Fruit fly (Drosophila melanogaster) whole organism, prepupa: ENCODE measurements around the gene CG32590.
A peak's percentile ranks its signal among the peaks of the same experiment; 100 is the strongest.

Experiments used
- Blimp-1 ChIP-seq: fragments of 200-800 bp; sonication (Bioruptor generic); optimal IDR thresholded peaks from 3 replicates; lab custom pipeline; 2017; ENCODE audit warnings: missing biosample characterization, missing genetic modification characterization, mild to moderate bottlenecking, moderate library complexity, missing genetic modification reagents
- CG11294 ChIP-seq: fragments of 200-800 bp; sonication (Bioruptor generic); IDR thresholded peaks from 2 replicates; pipeline ENCODE4 v1.3.6; 2022; ENCODE audit warnings: missing biosample characterization, missing genetic modification characterization
- CG11902 ChIP-seq: fragments of 200-800 bp; sonication (Bioruptor generic); optimal IDR thresholded peaks from 3 replicates; lab custom pipeline; 2016; ENCODE audit warnings: missing biosample characterization, missing genetic modification characterization
- CG15336 ChIP-seq: fragments of 200-800 bp; sonication (Bioruptor generic); IDR thresholded peaks from 2 replicates; pipeline ENCODE4 v1.3.6; 2022; ENCODE audit warnings: missing biosample characterization, missing genetic modification characterization
- CG1621 ChIP-seq: fragments of 200-800 bp; sonication (Bioruptor generic); optimal IDR thresholded peaks from 3 replicates; lab custom pipeline; 2018; ENCODE audit warnings: missing biosample characterization, mild to moderate bottlenecking, missing genetic modification characterization
- CG31627 ChIP-seq: fragments of 200-800 bp; sonication (Bioruptor generic); optimal IDR thresholded peaks from 3 replicates; lab custom pipeline; 2016; ENCODE audit warnings: missing biosample characterization, missing genetic modification characterization
- CG32006 ChIP-seq: fragments of 200-800 bp; sonication (Bioruptor generic); optimal IDR thresholded peaks from 3 replicates; lab custom pipeline; 2017; ENCODE audit warnings: missing biosample characterization, mild to moderate bottlenecking, missing genetic modification characterization
- CG6163 ChIP-seq: fragments of 200-800 bp; sonication (Bioruptor generic); IDR thresholded peaks from 3 replicates; pipeline ENCODE4 v1.3.6; 2022; ENCODE audit warnings: missing biosample characterization, missing genetic modification characterization
- CG6276 ChIP-seq: fragments of 200-800 bp; sonication (Bioruptor generic); optimal IDR thresholded peaks from 2 replicates; lab custom pipeline; 2017; ENCODE audit warnings: missing biosample characterization, mild to moderate bottlenecking, missing genetic modification characterization
- CG6854 ChIP-seq: fragments of 200-800 bp; sonication (Bioruptor generic); optimal IDR thresholded peaks from 2 replicates; lab custom pipeline; 2017; ENCODE audit warnings: missing biosample characterization, mild to moderate bottlenecking, missing genetic modification characterization
- CG7368 ChIP-seq: fragments of 200-800 bp; sonication (Bioruptor generic); optimal IDR thresholded peaks from 3 replicates; lab custom pipeline; 2016; ENCODE audit warnings: missing biosample characterization, missing genetic modification characterization
- CG8319 ChIP-seq: fragments of 200-800 bp; sonication (Bioruptor generic); optimal IDR thresholded peaks from 3 replicates; lab custom pipeline; 2016; ENCODE audit warnings: missing biosample characterization, missing genetic modification characterization
- Eip75B ChIP-seq: fragments of 200-800 bp; sonication (Bioruptor generic); optimal IDR thresholded peaks from 3 replicates; lab custom pipeline; 2016; ENCODE audit warnings: missing biosample characterization, missing genetic modification characterization
- Eip78C ChIP-seq: fragments of 200-800 bp; sonication (Bioruptor generic); peaks from one replicate; lab custom pipeline; 2016; ENCODE audit warnings: missing biosample characterization, missing genetic modification characterization
- Ets21C ChIP-seq: fragments of 200-800 bp; sonication (Bioruptor generic); optimal IDR thresholded peaks from 3 replicates; lab custom pipeline; 2016; ENCODE audit warnings: missing biosample characterization, missing genetic modification characterization
- Gug ChIP-seq: fragments of 200-800 bp; sonication (Bioruptor generic); IDR thresholded peaks from 2 replicates; pipeline ENCODE4 v1.3.6; 2022; ENCODE audit warnings: missing biosample characterization, missing genetic modification characterization
- Hr38 ChIP-seq: sonication (Bioruptor generic); optimal IDR thresholded peaks from 2 replicates; lab custom pipeline; 2016; ENCODE audit warnings: missing biosample characterization, missing genetic modification characterization
- Hr4 ChIP-seq: fragments of 200-800 bp; sonication (Bioruptor generic); optimal IDR thresholded peaks from 3 replicates; lab custom pipeline; 2016; ENCODE audit warnings: missing biosample characterization, missing genetic modification characterization
- Lpt ChIP-seq: fragments of 200-800 bp; sonication (Bioruptor generic); optimal IDR thresholded peaks from 3 replicates; lab custom pipeline; 2016; ENCODE audit warnings: missing biosample characterization, missing genetic modification characterization
- Met ChIP-seq: fragments of 200-800 bp; sonication (Bioruptor generic); optimal IDR thresholded peaks from 3 replicates; lab custom pipeline; 2016; ENCODE audit warnings: missing biosample characterization, missing genetic modification characterization
- OdsH ChIP-seq: fragments of 200-800 bp; sonication (Bioruptor generic); optimal IDR thresholded peaks from 3 replicates; lab custom pipeline; 2016; ENCODE audit warnings: missing biosample characterization, missing genetic modification characterization
- Smox ChIP-seq: fragments of 200-800 bp; sonication (Bioruptor generic); optimal IDR thresholded peaks from 3 replicates; lab custom pipeline; 2016; ENCODE audit warnings: missing biosample characterization, missing genetic modification characterization
- Sox102F ChIP-seq: fragments of 200-800 bp; sonication (Bioruptor generic); optimal IDR thresholded peaks from 2 replicates; lab custom pipeline; 2016; ENCODE audit warnings: missing biosample characterization, mild to moderate bottlenecking, missing genetic modification characterization
- Sox15 ChIP-seq: fragments of 200-800 bp; sonication (Bioruptor generic); optimal IDR thresholded peaks from 3 replicates; lab custom pipeline; 2016; ENCODE audit warnings: missing biosample characterization, missing genetic modification characterization
- acj6 ChIP-seq: fragments of 200-800 bp; sonication (Bioruptor generic); optimal IDR thresholded peaks from 3 replicates; lab custom pipeline; 2016; ENCODE audit warnings: missing biosample characterization, missing genetic modification characterization
- dsx ChIP-seq: fragments of 200-800 bp; optimal IDR thresholded peaks from 3 replicates; lab custom pipeline; 2019; ENCODE audit warnings: missing biosample characterization, mild to moderate bottlenecking, missing genetic modification characterization, moderate library complexity; ENCODE audit not compliant: poor library complexity, severe bottlenecking
- eg ChIP-seq: fragments of 200-800 bp; sonication (Bioruptor generic); IDR thresholded peaks from 3 replicates; pipeline ENCODE4 v1.3.6; 2022; ENCODE audit warnings: missing biosample characterization, missing genetic modification characterization
- esn ChIP-seq: fragments of 200-800 bp; sonication (Bioruptor generic); optimal IDR thresholded peaks from 2 replicates; lab custom pipeline; 2016; ENCODE audit warnings: missing biosample characterization, mild to moderate bottlenecking, missing genetic modification characterization, moderate library complexity
- lz ChIP-seq: fragments of 200-800 bp; sonication (Bioruptor generic); optimal IDR thresholded peaks from 3 replicates; lab custom pipeline; 2016; ENCODE audit warnings: missing biosample characterization, missing genetic modification characterization
- net ChIP-seq: fragments of 200-800 bp; sonication (Bioruptor generic); optimal IDR thresholded peaks from 3 replicates; lab custom pipeline; 2016; ENCODE audit warnings: missing biosample characterization, missing genetic modification characterization
- spab ChIP-seq: fragments of 200-800 bp; sonication (Bioruptor generic); optimal IDR thresholded peaks from 2 replicates; lab custom pipeline; 2017; ENCODE audit warnings: missing biosample characterization, mild to moderate bottlenecking, missing genetic modification characterization, missing genetic modification reagents
- ss ChIP-seq, 2 experiments: fragments of 200-800 bp; sonication (Bioruptor generic); optimal IDR thresholded peaks; 2 replicates in 1 of 2; 3 replicates in 1 of 2; lab custom pipeline; 2017 to 2018; ENCODE audit warnings: mild to moderate bottlenecking in 2 of 2, missing biosample characterization in 2 of 2, missing genetic modification characterization in 2 of 2, moderate library complexity in 1 of 2
- vri ChIP-seq: fragments of 200-800 bp; sonication (Bioruptor generic); optimal IDR thresholded peaks from 3 replicates; lab custom pipeline; 2016; ENCODE audit warnings: missing biosample characterization, mild to moderate bottlenecking, missing genetic modification characterization

The CG32590 gene

DNA sequence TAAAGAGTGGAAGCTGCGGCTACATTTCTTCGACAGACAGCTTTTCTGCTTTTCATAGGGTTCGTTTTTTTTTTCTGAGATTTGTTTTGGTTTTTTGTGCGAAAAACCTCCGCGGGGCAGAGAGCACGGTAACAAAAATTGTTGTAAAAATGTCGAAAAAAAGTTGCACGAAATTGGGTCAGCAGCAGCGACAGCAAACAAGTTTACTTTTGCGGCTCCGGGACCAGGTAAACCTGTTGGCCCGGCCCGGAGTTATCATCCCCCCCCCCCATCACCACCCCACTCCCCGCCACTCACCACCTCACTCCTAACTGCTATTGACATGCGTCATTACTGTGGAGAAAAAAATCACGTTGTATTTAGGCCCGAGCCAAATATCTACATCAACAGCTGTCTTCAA lies 29.5 kb upstream of the CG32590 start:
- TF ChIP-seq Blimp-1 = peak; percentile 40
- TF ChIP-seq Lpt = peak; percentile 4
- TF ChIP-seq Hr38 (GFP tag; lab: Kevin White, UChicago) = no peak
- peak; percentile 32 for TF ChIP-seq Eip78C
- TF ChIP-seq CG1621 (tag; lab: Kevin White, UChicago) = no peak
- no peak for TF ChIP-seq CG7368 (GFP tag; lab: Kevin White, UChicago)
- TF ChIP-seq CG6854 (GFP tag; lab: Kevin White, UChicago) = peak; percentile 55
- TF ChIP-seq Gug (GFP tag; lab: Robert Waterston, UW) = no peak
- no peak for TF ChIP-seq Sox15 (GFP tag; lab: Kevin White, UChicago)
- TF ChIP-seq ss (GFP tag; optimal IDR thresholded peaks at IDR 0.05; lab: Kevin White, UChicago) = no peak
- no peak for TF ChIP-seq CG8319 (GFP tag; lab: Kevin White, UChicago)
- peak; percentile 38 for TF ChIP-seq CG6276 (GFP tag; lab: Kevin White, UChicago)
- TF ChIP-seq eg (GFP tag; lab: Robert Waterston, UW) = peak; percentile 43; the same call in 1 of the 3 replicates

DNA sequence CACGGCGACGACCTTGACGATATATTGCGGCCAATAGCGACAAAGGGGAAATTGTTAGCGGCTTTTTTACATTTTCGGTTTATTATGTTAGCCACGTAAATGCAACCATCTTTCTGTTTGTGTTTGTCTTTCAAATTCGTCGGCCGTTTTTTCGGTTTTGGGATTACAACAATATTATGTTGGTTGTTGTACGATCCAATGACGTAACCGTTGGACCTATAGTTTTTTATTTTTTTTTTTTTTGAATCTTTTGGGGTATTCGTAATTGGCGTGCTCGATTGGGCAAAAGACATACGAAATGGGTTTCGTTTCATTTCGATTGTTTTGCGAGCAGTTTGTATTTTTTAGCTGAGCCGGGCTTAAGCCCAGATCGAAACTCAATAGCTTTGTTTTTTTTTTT lies 28.0 kb upstream of the CG32590 start:
- no peak for TF ChIP-seq Sox15 (GFP tag; lab: Kevin White, UChicago)
- no peak for TF ChIP-seq Eip78C
- no peak for TF ChIP-seq dsx (GFP tag; lab: Kevin White, UChicago)
- TF ChIP-seq ss (GFP tag; optimal IDR thresholded peaks at IDR 0.05; lab: Kevin White, UChicago) = no peak
- no peak for TF ChIP-seq acj6
- TF ChIP-seq Ets21C (GFP tag; lab: Kevin White, UChicago) = no peak
- no peak for TF ChIP-seq CG6163 (GFP tag; lab: Robert Waterston, UW)
- TF ChIP-seq CG31627 (GFP tag; lab: Kevin White, UChicago) = no peak

DNA sequence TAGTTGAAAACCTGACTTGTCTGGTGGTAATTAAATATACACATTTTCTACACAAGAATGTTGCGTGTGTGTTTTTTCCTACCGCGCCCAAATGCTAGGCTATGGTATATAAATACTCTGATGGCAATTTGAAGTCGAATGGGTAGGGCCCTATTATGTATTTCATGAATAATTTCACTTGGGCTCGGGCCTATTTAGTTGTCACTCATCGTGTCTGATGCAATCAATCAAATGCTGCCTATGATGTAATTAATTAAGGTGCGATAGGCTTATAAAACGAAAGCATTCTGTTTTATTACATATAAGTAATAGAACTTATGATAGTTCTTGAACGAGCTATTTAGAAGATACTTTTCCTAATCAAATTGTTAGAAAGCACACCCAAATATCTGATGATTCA lies 23.6 kb upstream of the CG32590 start:
- TF ChIP-seq CG6163 (GFP tag; lab: Robert Waterston, UW) = no peak
- TF ChIP-seq lz = no peak
- TF ChIP-seq Eip78C = peak; percentile 25

DNA sequence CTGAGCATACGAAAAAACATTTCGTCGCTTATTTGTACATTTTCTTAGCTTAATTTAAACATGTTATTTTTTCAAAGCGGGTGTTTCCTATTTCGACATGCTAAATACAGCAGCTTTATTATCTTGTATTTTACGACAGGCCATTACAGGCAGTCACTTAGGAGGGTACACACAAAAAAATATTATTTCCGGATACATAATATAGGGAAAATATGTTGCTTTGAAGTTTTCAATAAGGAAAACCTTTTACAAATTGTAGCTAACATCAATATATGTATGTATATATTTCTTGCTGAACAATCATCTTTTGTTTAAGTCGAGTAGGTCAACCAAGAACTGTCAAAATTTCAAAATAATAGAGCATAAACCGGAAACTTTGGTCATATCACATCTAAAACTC lies 20.0 kb upstream of the CG32590 start, which contains the start of gene CG46399:
Gene CG46399 (plus strand): TSS at position 301 of the 400 bp plus-strand sequence.
- TF ChIP-seq spab (GFP tag; lab: Kevin White, UChicago) (no peak), esn (GFP tag; lab: Kevin White, UChicago) (no peak)

DNA sequence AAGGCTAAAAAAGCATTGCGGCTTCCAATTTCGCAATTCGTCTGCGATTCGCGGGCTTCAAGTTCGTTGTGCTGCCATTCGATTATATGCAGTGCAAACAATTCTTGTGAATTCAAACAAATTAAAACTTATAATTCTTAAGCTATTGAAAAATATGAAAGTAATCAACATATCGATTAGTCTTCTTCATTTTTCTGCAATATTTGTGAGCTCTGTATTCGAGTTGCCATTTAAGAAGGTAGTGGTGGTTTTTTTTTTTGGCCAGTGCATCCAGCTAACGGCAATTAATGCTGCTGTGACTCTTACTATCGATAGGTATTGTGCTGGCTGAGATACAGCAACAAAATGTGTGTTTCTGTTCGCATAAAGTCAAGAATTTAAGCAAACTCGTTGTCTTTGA lies 19.0 kb upstream of the CG32590 start:
- TF ChIP-seq CG6163 (GFP tag; lab: Robert Waterston, UW) (0 out of 3 replicates have a peak, but pooled peaks have one; percentile 48), CG11294 (GFP tag; lab: Robert Waterston, UW) (peak; percentile 44; the same call in 1 of the 2 replicates), acj6 (no peak), vri (GFP tag; lab: Kevin White, UChicago) (no peak), esn (GFP tag; lab: Kevin White, UChicago) (no peak), Sox102F (GFP tag; lab: Kevin White, UChicago) (peak; percentile 6), OdsH (GFP tag; lab: Kevin White, UChicago) (peak; percentile 18), CG32006 (GFP tag; lab: Kevin White, UChicago) (peak; percentile 34), Eip78C (peak; percentile 44), CG11902 (GFP tag; lab: Kevin White, UChicago) (no peak), CG15336 (GFP tag; lab: Robert Waterston, UW) (peak; percentile 52; the same call in 1 of the 2 replicates), Eip75B (GFP tag; lab: Kevin White, UChicago) (no peak), net (GFP tag; lab: Kevin White, UChicago) (no peak), eg (GFP tag; lab: Robert Waterston, UW) (peak; percentile 75)

DNA sequence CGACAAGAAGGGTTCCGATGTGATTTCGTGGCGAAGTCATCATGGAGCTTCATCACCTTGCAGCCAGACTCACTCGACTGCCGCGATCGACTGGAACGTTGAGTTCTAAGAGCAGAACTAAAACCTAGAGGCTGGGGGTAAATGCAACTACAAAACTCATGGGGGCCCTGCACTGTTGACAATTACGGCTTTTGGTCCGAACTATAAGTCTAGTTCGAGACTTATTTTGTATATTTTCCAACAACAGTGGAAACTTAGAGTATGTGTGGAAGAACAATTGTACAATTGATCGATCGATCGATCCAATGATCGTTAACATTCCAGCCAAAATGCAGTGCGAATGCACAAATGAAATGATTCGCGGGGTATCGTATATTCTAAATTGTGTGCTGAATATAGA lies 17.4 kb upstream of the CG32590 start, which contains the start of gene CG9519:
Gene CG9519 (minus strand): TSS at position 101 of the 400 bp plus-strand sequence.
- TF ChIP-seq Smox (GFP tag; lab: Kevin White, UChicago) (no peak), esn (GFP tag; lab: Kevin White, UChicago) (no peak), CG6276 (GFP tag; lab: Kevin White, UChicago) (no peak), Gug (GFP tag; lab: Robert Waterston, UW) (no peak), Hr4 (GFP tag; lab: Kevin White, UChicago) (no peak), Sox15 (GFP tag; lab: Kevin White, UChicago) (no peak), Met (GFP tag; lab: Kevin White, UChicago) (no peak), dsx (GFP tag; lab: Kevin White, UChicago) (no peak), Ets21C (GFP tag; lab: Kevin White, UChicago) (no peak)
